Worm (Caenorhabditis elegans) whole organism, late embryonic: ENCODE measurements around the gene pqe-1.

ENCODE experiments used
- F13H6.1 ChIP-seq: sonication (generic microtip); optimal IDR thresholded peaks from 2 replicates; lab custom pipeline; 2016; ENCODE audit warnings: missing genetic modification characterization, missing compliant biosample characterization
- ceh-14 ChIP-seq: sonication (generic microtip); optimal IDR thresholded peaks from 2 replicates; lab custom pipeline; 2016; ENCODE audit warnings: missing genotype, missing genetic modification characterization, missing compliant biosample characterization
- ceh-24 ChIP-seq: sonication (generic microtip); optimal IDR thresholded peaks from 2 replicates; lab custom pipeline; 2016; ENCODE audit warnings: mild to moderate bottlenecking, missing genetic modification characterization, missing compliant biosample characterization
- ceh-48 ChIP-seq: sonication (generic microtip); optimal IDR thresholded peaks from 2 replicates; lab custom pipeline; 2016; ENCODE audit warnings: missing genetic modification characterization, inconsistent platforms, missing compliant biosample characterization
- eyg-1 ChIP-seq: sonication (generic microtip); optimal IDR thresholded peaks from 2 replicates; lab custom pipeline; 2016; ENCODE audit warnings: missing genotype, missing genetic modification characterization, missing compliant biosample characterization
- fkh-6 ChIP-seq: sonication (generic microtip); optimal IDR thresholded peaks from 2 replicates; lab custom pipeline; 2016; ENCODE audit warnings: missing genetic modification characterization, missing compliant biosample characterization
- lin-11 ChIP-seq: fragments of 200-800 bp; sonication (Bioruptor generic); optimal IDR thresholded peaks from 2 replicates; lab custom pipeline; 2018; ENCODE audit warnings: mild to moderate bottlenecking, missing genetic modification characterization, missing compliant biosample characterization
- nhr-232 ChIP-seq: sonication (generic microtip); optimal IDR thresholded peaks from 2 replicates; lab custom pipeline; 2016; ENCODE audit warnings: missing genetic modification characterization, missing compliant biosample characterization
- unc-86 ChIP-seq: sonication (generic microtip); optimal IDR thresholded peaks from 2 replicates; lab custom pipeline; 2016; ENCODE audit warnings: missing genetic modification characterization, missing compliant biosample characterization

- TF ChIP-seq lin-11 (tag; lab: Kevin White, UChicago) (no peak), ceh-14 (tag; lab: Kevin White, UChicago) (no peak), ceh-24 (tag; lab: Kevin White, UChicago) (no peak), ceh-48 (tag; lab: Kevin White, UChicago) (no peak), nhr-232 (tag; lab: Kevin White, UChicago) (no peak), eyg-1 (tag; lab: Kevin White, UChicago) (no peak), fkh-6 (tag; lab: Kevin White, UChicago) (no peak), unc-86 (no peak), F13H6.1 (tag; lab: Kevin White, UChicago) (no peak)
Observed at ce11 chrIII:5338787-5339186, 27.7 kb downstream of the pqe-1 start.
